Fruit fly (Drosophila melanogaster) whole organism, embryonic: ENCODE data around the gene CG8861.

Experiments
- CG10209 ChIP-seq: fragments of 200-800 bp; sonication (Bioruptor generic); optimal IDR thresholded peaks from 3 replicates; lab custom pipeline; 2017; ENCODE audit warnings: missing biosample characterization, mild to moderate bottlenecking, missing genetic modification characterization, missing genetic modification reagents
- CG10462 ChIP-seq: fragments of 200-800 bp; sonication (Bioruptor generic); optimal IDR thresholded peaks from 2 replicates; lab custom pipeline; 2016; ENCODE audit warnings: missing biosample characterization, missing genetic modification characterization
- CG11398 ChIP-seq: fragments of 200-800 bp; sonication (Bioruptor generic); optimal IDR thresholded peaks from 2 replicates; lab custom pipeline; 2016; ENCODE audit warnings: missing biosample characterization, missing genetic modification characterization
- CG13296 ChIP-seq: fragments of 200-800 bp; sonication (Bioruptor generic); optimal IDR thresholded peaks from 3 replicates; lab custom pipeline; 2018; ENCODE audit warnings: missing biosample characterization, mild to moderate bottlenecking, missing genetic modification characterization
- CG13894 ChIP-seq: fragments of 200-800 bp; sonication (Bioruptor generic); optimal IDR thresholded peaks from 3 replicates; lab custom pipeline; 2018; ENCODE audit warnings: missing biosample characterization, mild to moderate bottlenecking, missing genetic modification characterization, moderate library complexity
- CG16779 ChIP-seq: fragments of 200-800 bp; sonication (Bioruptor generic); IDR thresholded peaks from 2 replicates; pipeline ENCODE4 v1.3.6; 2022; ENCODE audit warnings: missing biosample characterization, missing genetic modification characterization
- CG18476 ChIP-seq: fragments of 200-800 bp; sonication (Bioruptor generic); optimal IDR thresholded peaks from 2 replicates; lab custom pipeline; 2016; ENCODE audit warnings: missing biosample characterization, mild to moderate bottlenecking, missing genetic modification characterization
- CG2712 ChIP-seq: fragments of 200-800 bp; optimal IDR thresholded peaks from 3 replicates; lab custom pipeline; 2019; ENCODE audit warnings: missing biosample characterization, mild to moderate bottlenecking, missing genetic modification characterization, moderate library complexity
- CG3838 ChIP-seq: fragments of 200-800 bp; sonication (Bioruptor generic); optimal IDR thresholded peaks from 3 replicates; lab custom pipeline; 2016; ENCODE audit warnings: missing biosample characterization, missing genetic modification characterization
- CG4707 ChIP-seq: fragments of 200-800 bp; sonication (Bioruptor generic); optimal IDR thresholded peaks from 2 replicates; lab custom pipeline; 2018; ENCODE audit warnings: missing biosample characterization, mild to moderate bottlenecking, missing genetic modification characterization, moderate library complexity
- CG4820 ChIP-seq: fragments of 200-800 bp; sonication (Bioruptor generic); optimal IDR thresholded peaks from 3 replicates; lab custom pipeline; 2016; ENCODE audit warnings: missing biosample characterization, missing genetic modification characterization
- CG6683 ChIP-seq: fragments of 200-800 bp; sonication (Bioruptor generic); optimal IDR thresholded peaks from 2 replicates; lab custom pipeline; 2017; ENCODE audit warnings: missing biosample characterization, mild to moderate bottlenecking, missing genetic modification characterization, missing genetic modification reagents
- CG6765 ChIP-seq: fragments of 200-800 bp; sonication (Bioruptor generic); optimal IDR thresholded peaks from 3 replicates; lab custom pipeline; 2017; ENCODE audit warnings: missing biosample characterization, mild to moderate bottlenecking, missing genetic modification characterization
- CoRest ChIP-seq: fragments of 200-800 bp; sonication (Bioruptor generic); optimal IDR thresholded peaks from 3 replicates; lab custom pipeline; 2018; ENCODE audit warnings: missing biosample characterization, mild to moderate bottlenecking, missing genetic modification characterization, moderate library complexity
- Dad ChIP-seq: fragments of 200-800 bp; sonication (Bioruptor generic); optimal IDR thresholded peaks from 3 replicates; lab custom pipeline; 2016; ENCODE audit warnings: missing biosample characterization, missing genetic modification characterization
- Dll ChIP-seq: fragments of 200-800 bp; sonication (Bioruptor generic); IDR thresholded peaks from 4 replicates; pipeline ENCODE4 v1.3.6; 2022; ENCODE audit warnings: missing biosample characterization, missing genetic modification characterization; ENCODE audit not compliant: partially characterized antibody
- Elba2 ChIP-seq: fragments of 200-800 bp; sonication (Bioruptor generic); optimal IDR thresholded peaks from 3 replicates; lab custom pipeline; 2016; ENCODE audit warnings: missing biosample characterization, missing genetic modification characterization
- Ets97D ChIP-seq: fragments of 200-800 bp; sonication (Bioruptor generic); optimal IDR thresholded peaks from 3 replicates; lab custom pipeline; 2016; ENCODE audit warnings: missing biosample characterization, missing genetic modification characterization
- Gug ChIP-seq: fragments of 200-800 bp; sonication (Bioruptor generic); IDR thresholded peaks from 4 replicates; pipeline ENCODE4 v1.3.6; 2022; ENCODE audit warnings: missing biosample characterization, missing genetic modification characterization
- PHDP ChIP-seq: fragments of 200-800 bp; sonication (Bioruptor generic); optimal IDR thresholded peaks from 3 replicates; lab custom pipeline; 2018; ENCODE audit warnings: missing biosample characterization, mild to moderate bottlenecking, missing genetic modification characterization, moderate library complexity
- Ravus ChIP-seq: fragments of 200-800 bp; sonication (Bioruptor generic); IDR thresholded peaks from 2 replicates; pipeline ENCODE4 v1.3.6; 2022; ENCODE audit warnings: missing biosample characterization, missing genetic modification characterization
- Stat92E ChIP-seq, 3 experiments: fragments of >200 bp in 2 of 3; fragments of 200-800 bp in 1 of 3; sonication (Bioruptor generic) in 1 of 3; optimal IDR thresholded peaks; 2 replicates each; lab custom pipeline; 2017 to 2019; ENCODE audit warnings: missing biosample characterization in 3 of 3, missing genetic modification characterization in 3 of 3, mild to moderate bottlenecking in 1 of 3, moderate library complexity in 1 of 3
- Tbp ChIP-seq: fragments of >200 bp; optimal IDR thresholded peaks from 2 replicates; lab custom pipeline; 2018; ENCODE audit warnings: missing biosample characterization, missing genetic modification characterization
- Usf ChIP-seq: fragments of 200-800 bp; sonication (Bioruptor generic); optimal IDR thresholded peaks from 2 replicates; lab custom pipeline; 2017; ENCODE audit warnings: missing genotype, missing biosample characterization, missing genetic modification characterization
- ac ChIP-seq: fragments of 200-800 bp; sonication (Bioruptor generic); optimal IDR thresholded peaks from 3 replicates; lab custom pipeline; 2017; ENCODE audit warnings: missing biosample characterization, mild to moderate bottlenecking, missing genetic modification characterization
- aop ChIP-seq: fragments of 200-800 bp; sonication (Bioruptor generic); IDR thresholded peaks from 2 replicates; pipeline ENCODE4 v1.3.6; 2022; ENCODE audit warnings: missing biosample characterization, missing genetic modification characterization
- ato ChIP-seq: fragments of 200-800 bp; sonication (Bioruptor generic); IDR thresholded peaks from 2 replicates; pipeline ENCODE4 v1.3.6; 2022; ENCODE audit warnings: missing biosample characterization, missing genetic modification characterization; ENCODE audit not compliant: partially characterized antibody
- az2 ChIP-seq: fragments of 200-800 bp; sonication (Bioruptor generic); optimal IDR thresholded peaks from 3 replicates; lab custom pipeline; 2016; ENCODE audit warnings: missing biosample characterization, missing genetic modification characterization
- br ChIP-seq: fragments of >200 bp; optimal IDR thresholded peaks from 2 replicates; lab custom pipeline; 2017
- dati ChIP-seq: fragments of 200-800 bp; sonication (Bioruptor generic); IDR thresholded peaks from 2 replicates; pipeline ENCODE4 v1.3.6; 2022; ENCODE audit warnings: missing biosample characterization, missing genetic modification characterization
- dmrt99B ChIP-seq: fragments of 200-800 bp; sonication (Bioruptor generic); optimal IDR thresholded peaks from 2 replicates; lab custom pipeline; 2018; ENCODE audit warnings: missing biosample characterization, mild to moderate bottlenecking, missing genetic modification characterization, moderate library complexity
- eve ChIP-seq, 2 experiments: fragments of >200 bp; optimal IDR thresholded peaks; 2 replicates each; lab custom pipeline; 2017; ENCODE audit warnings: missing biosample characterization in 2 of 2, missing genetic modification characterization in 2 of 2
- fd3F ChIP-seq: fragments of 200-800 bp; sonication (Bioruptor generic); optimal IDR thresholded peaks from 2 replicates; lab custom pipeline; 2018; ENCODE audit warnings: missing biosample characterization, mild to moderate bottlenecking, missing genetic modification characterization, moderate library complexity
- fru ChIP-seq: fragments of >200 bp; optimal IDR thresholded peaks from 2 replicates; lab custom pipeline; 2017
- ftz-f1 ChIP-seq: fragments of 200-800 bp; sonication (Bioruptor generic); optimal IDR thresholded peaks from 2 replicates; lab custom pipeline; 2016; ENCODE audit warnings: missing biosample characterization, missing genetic modification characterization
- gce ChIP-seq: fragments of 200-800 bp; sonication (Bioruptor generic); IDR thresholded peaks from 3 replicates; pipeline ENCODE4 v1.3.6; 2022; ENCODE audit warnings: missing biosample characterization, missing genetic modification characterization
- gem ChIP-seq: fragments of 200-800 bp; sonication (Bioruptor generic); optimal IDR thresholded peaks from 2 replicates; lab custom pipeline; 2019; ENCODE audit warnings: missing biosample characterization, mild to moderate bottlenecking, missing genetic modification characterization, moderate library complexity
- ham ChIP-seq: fragments of 200-800 bp; sonication (Bioruptor generic); IDR thresholded peaks from 2 replicates; pipeline ENCODE4 v1.3.6; 2022; ENCODE audit warnings: missing biosample characterization, missing genetic modification characterization
- hb ChIP-seq: fragments of 200-800 bp; sonication (Bioruptor generic); IDR thresholded peaks from 3 replicates; pipeline ENCODE4 v1.3.6; 2022; ENCODE audit warnings: missing biosample characterization, missing genetic modification characterization; ENCODE audit not compliant: partially characterized antibody
- hkb ChIP-seq, 2 experiments: fragments of 200-800 bp in 1 of 2; fragments of >200 bp in 1 of 2; sonication (Bioruptor generic) in 1 of 2; IDR thresholded peaks in 1 of 2; optimal IDR thresholded peaks in 1 of 2; 2 replicates each; pipeline versions ENCODE4 v1.3.6 to Lab custom; 2017 to 2022; ENCODE audit warnings: missing biosample characterization in 1 of 2, missing genetic modification characterization in 1 of 2
- pan ChIP-seq, 4 experiments: fragments of >200 bp in 3 of 4; fragments of 200-800 bp in 1 of 4; sonication (Bioruptor generic) in 1 of 4; optimal IDR thresholded peaks in 3 of 4; IDR thresholded peaks in 1 of 4; 2 replicates each; pipeline versions ENCODE4 v1.3.6 to Lab custom; 2017 to 2022; ENCODE audit warnings: missing biosample characterization in 2 of 4, missing genetic modification characterization in 2 of 4, mixed read lengths in 1 of 4
- pb ChIP-seq: fragments of 200-800 bp; sonication (Bioruptor generic); optimal IDR thresholded peaks from 3 replicates; lab custom pipeline; 2016; ENCODE audit warnings: missing biosample characterization, missing genetic modification characterization
- pita ChIP-seq: fragments of 200-800 bp; sonication (Bioruptor generic); optimal IDR thresholded peaks from 2 replicates; lab custom pipeline; 2017; ENCODE audit warnings: missing biosample characterization, mild to moderate bottlenecking, missing genetic modification characterization
- row ChIP-seq: fragments of 200-800 bp; sonication (Bioruptor generic); IDR thresholded peaks from 3 replicates; pipeline ENCODE4 v1.3.6; 2022; ENCODE audit warnings: missing biosample characterization, missing genetic modification characterization
- sens-2 ChIP-seq: fragments of 200-800 bp; sonication (Bioruptor generic); IDR thresholded peaks from 2 replicates; pipeline ENCODE4 v1.3.6; 2022; ENCODE audit warnings: missing biosample characterization, missing genetic modification characterization
- sima ChIP-seq: fragments of 200-800 bp; sonication (Bioruptor generic); optimal IDR thresholded peaks from 2 replicates; lab custom pipeline; 2016; ENCODE audit warnings: missing biosample characterization, missing genetic modification characterization
- tin ChIP-seq: fragments of 200-800 bp; sonication (Bioruptor generic); optimal IDR thresholded peaks from 3 replicates; lab custom pipeline; 2016; ENCODE audit warnings: missing biosample characterization, missing genetic modification characterization
- unpg ChIP-seq: fragments of 200-800 bp; sonication (Bioruptor generic); optimal IDR thresholded peaks from 3 replicates; lab custom pipeline; 2018; ENCODE audit warnings: missing biosample characterization, mild to moderate bottlenecking, missing genetic modification characterization, moderate library complexity
- wor ChIP-seq: fragments of 200-800 bp; sonication (Bioruptor generic); IDR thresholded peaks from 2 replicates; pipeline ENCODE4 v1.3.6; 2022; ENCODE audit warnings: missing biosample characterization, missing genetic modification characterization

CG8861 gene

dm6 chr3R:9245576-9246200 is 82.6 kb downstream of the CG8861 start, which contains the start of gene Vps15 (continued):
- TF ChIP-seq Stat92E (GFP tag; optimal IDR thresholded peaks at IDR 0.05; lab: Kevin White, UChicago) (peak in 1 of 3 experiments; percentile 77), CG11398 (GFP tag; lab: Kevin White, UChicago) (peak; percentile 41), gce (no peak), CG18476 (GFP tag; lab: Kevin White, UChicago) (peak; percentile 74), unpg (GFP tag; lab: Kevin White, UChicago) (peak; percentile 90), tin (GFP tag; lab: Kevin White, UChicago) (peak; percentile 74), pb (GFP tag; lab: Kevin White, UChicago) (no peak), Ets97D (GFP tag; lab: Kevin White, UChicago) (peak; percentile 55), CG10462 (GFP tag; lab: Kevin White, UChicago) (peak; percentile 68), PHDP (tag; lab: Kevin White, UChicago) (peak; percentile 89), pan (optimal IDR thresholded peaks at IDR 0.05; lab: Kevin White, UChicago) (no peak), pan (GFP tag; optimal IDR thresholded peaks at IDR 0.05 in 1 of 2, IDR thresholded peaks at IDR 0.05 in 1 of 2) (peak in 1 of 2 experiments; percentile 72), CG13296 (GFP tag; lab: Kevin White, UChicago) (peak; percentile 81), sens-2 (GFP tag; lab: Robert Waterston, UW) (no peak), CG10209 (peak; percentile 58), aop (no peak), dmrt99B (tag; lab: Kevin White, UChicago) (peak; percentile 76), br (lab: Kevin White, UChicago) (no peak), Usf (GFP tag; lab: Kevin White, UChicago) (no peak), ac (GFP tag; lab: Kevin White, UChicago) (no peak), CG16779 (GFP tag; lab: Robert Waterston, UW) (0 out of 2 replicates have a peak, but pooled peaks have one; percentile 31), eve (GFP tag; optimal IDR thresholded peaks at IDR 0.05; lab: Kevin White, UChicago) (no peak), CG4820 (GFP tag; lab: Kevin White, UChicago) (peak; percentile 69), ftz-f1 (GFP tag; lab: Kevin White, UChicago) (no peak), CG6683 (peak; percentile 58), dati (GFP tag; lab: Robert Waterston, UW) (no peak), hb (GFP tag; lab: Robert Waterston, UW) (peak; percentile 82), Elba2 (GFP tag; lab: Kevin White, UChicago) (no peak), CG2712 (tag; lab: Kevin White, UChicago) (peak; percentile 90), row (peak; percentile 89), Gug (GFP tag; lab: Robert Waterston, UW) (no peak), az2 (GFP tag; lab: Kevin White, UChicago) (peak; percentile 71), Ravus (no peak), pita (GFP tag; lab: Kevin White, UChicago) (no peak), gem (tag; lab: Kevin White, UChicago) (peak; percentile 93), sima (GFP tag; lab: Kevin White, UChicago) (peak; percentile 18), CG4707 (GFP tag; lab: Kevin White, UChicago) (no peak), ato (GFP tag; lab: Robert Waterston, UW) (no peak; the same call in 1 of the 2 replicates), ham (GFP tag; lab: Robert Waterston, UW) (no peak), CoRest (peak; percentile 86), wor (GFP tag; lab: Robert Waterston, UW) (no peak; the same call in 1 of the 2 replicates), Dll (GFP tag; lab: Robert Waterston, UW) (peak; percentile 97), Tbp (GFP tag; lab: Kevin White, UChicago) (no peak), fd3F (GFP tag; lab: Kevin White, UChicago) (peak; percentile 70), fru (lab: Kevin White, UChicago) (no peak), Dad (peak; percentile 67), CG13894 (tag; lab: Kevin White, UChicago) (peak; percentile 80), CG3838 (GFP tag; lab: Kevin White, UChicago) (peak; percentile 57), CG6765 (peak; percentile 47), hkb (optimal IDR thresholded peaks at IDR 0.05; lab: Kevin White, UChicago) (no peak), hkb (GFP tag; IDR thresholded peaks at IDR 0.05; lab: Robert Waterston, UW) (peak; percentile 75)
